Fruit fly (Drosophila melanogaster): Measurements from ENCODE around the gene CG33995.
A peak's percentile ranks its signal among the peaks of the same experiment; 100 is the strongest.

CG33995 gene

DNA sequence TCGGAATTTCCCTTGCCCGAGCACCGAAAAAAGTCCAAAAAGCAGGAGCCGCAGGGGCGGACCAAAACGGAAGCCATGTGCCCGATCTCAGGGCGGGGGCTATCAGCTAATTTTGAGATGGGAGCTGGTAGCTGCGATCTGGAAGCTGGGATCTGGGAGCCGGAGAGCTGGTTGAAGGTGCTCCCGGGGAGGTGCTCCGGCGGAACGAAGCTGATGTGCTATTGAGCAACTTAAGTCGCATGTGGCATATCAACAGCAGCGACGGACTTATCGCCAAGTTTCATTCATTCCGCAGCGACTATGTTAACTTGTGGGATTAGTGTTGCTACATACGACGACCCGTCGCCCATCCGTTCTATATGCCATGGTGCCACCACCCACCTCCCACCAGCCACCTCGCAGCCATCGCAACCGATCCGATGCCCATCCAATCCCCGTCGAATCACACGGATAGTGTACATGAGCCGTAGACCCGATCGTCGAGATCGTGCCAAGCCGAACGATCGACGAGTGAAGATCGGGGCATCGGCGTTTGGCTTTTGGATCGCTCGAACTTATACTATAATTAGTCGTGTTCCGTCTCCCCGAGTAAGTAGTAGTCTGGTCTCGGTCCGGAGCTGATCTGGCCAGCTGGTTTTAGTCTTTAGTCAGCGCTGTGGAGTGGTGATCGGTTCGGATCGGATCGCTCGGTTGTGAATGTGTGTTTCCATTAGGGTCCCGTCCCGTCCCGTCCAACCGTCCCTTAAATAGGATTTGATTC is 13.8 kb upstream of the CG33995 start, which contains the start of gene Col4a1 (continued):
- TF ChIP-seq crol (GFP tag; IDR thresholded peaks at IDR 0.05) (peak; percentile 63), bigmax (GFP tag; optimal IDR thresholded peaks at IDR 0.05) (no peak), Nf-YB (GFP tag; optimal IDR thresholded peaks at IDR 0.05) (peak; percentile 55), Usf (GFP tag; optimal IDR thresholded peaks at IDR 0.05) (no peak), Med (GFP tag) (peak; percentile 61), sug (tag; optimal IDR thresholded peaks at IDR 0.05) (peak; percentile 90), Optix (GFP tag; IDR thresholded peaks at IDR 0.05) (0 out of 3 replicates have a peak, but pooled peaks have one; percentile 22), CG18599 (GFP tag; optimal IDR thresholded peaks at IDR 0.05) (peak; percentile 11), CG34376 (GFP tag; optimal IDR thresholded peaks at IDR 0.05) (peak; percentile 97)

DNA sequence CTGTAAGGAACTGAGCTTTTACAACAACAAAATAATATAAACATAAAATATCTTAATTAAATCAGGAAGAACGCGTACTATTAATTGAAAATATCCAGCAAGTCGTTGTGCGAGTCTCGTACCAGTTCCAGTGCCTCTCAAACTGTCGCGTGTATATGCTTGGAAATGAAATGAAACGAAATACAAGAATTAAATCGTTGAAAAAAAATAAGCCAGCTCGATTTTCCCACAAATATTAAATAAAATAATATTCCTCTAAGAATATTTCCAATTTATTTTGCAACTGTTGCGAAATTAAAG is 13.3 kb upstream of the CG33995 start:
- TF ChIP-seq CG6654 (GFP tag; optimal IDR thresholded peaks at IDR 0.05) (peak; percentile 74), H2.0 (GFP tag; IDR thresholded peaks at IDR 0.05) (no peak), odd (GFP tag; optimal IDR thresholded peaks at IDR 0.05) (no peak), cad (GFP tag; optimal IDR thresholded peaks at IDR 0.05) (peak; percentile 55)

DNA sequence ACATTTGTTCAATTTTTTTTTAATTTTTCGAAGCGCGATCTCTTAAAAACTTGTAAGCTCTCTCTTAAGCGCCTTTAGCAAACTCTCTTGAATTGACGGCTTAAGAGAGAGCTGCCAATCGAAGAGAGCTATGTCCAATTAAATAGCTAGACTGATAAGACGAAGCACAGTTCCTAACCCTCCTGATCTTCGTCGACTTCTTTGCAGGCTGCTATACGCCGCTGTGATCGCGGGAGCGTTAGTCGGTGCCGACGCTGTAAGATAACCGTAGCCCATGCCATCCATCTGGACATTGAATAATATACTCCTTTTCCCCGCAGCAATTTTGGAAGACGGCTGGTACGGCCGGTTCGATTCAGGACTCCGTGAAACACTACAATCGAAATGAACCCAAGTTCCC is 12.5 kb upstream of the CG33995 start:
- TF ChIP-seq CG3163 (GFP tag; optimal IDR thresholded peaks at IDR 0.05), result peak; percentile 49
- TF ChIP-seq Trl (optimal IDR thresholded peaks at IDR 0.05), result peak in 1 of 2 experiments; percentile 26
- no peak for TF ChIP-seq Trl (GFP tag; optimal IDR thresholded peaks at IDR 0.05)
- TF ChIP-seq knrl (GFP tag; IDR thresholded peaks at IDR 0.05; ENCODE audit: partially characterized antibody), result no peak

DNA sequence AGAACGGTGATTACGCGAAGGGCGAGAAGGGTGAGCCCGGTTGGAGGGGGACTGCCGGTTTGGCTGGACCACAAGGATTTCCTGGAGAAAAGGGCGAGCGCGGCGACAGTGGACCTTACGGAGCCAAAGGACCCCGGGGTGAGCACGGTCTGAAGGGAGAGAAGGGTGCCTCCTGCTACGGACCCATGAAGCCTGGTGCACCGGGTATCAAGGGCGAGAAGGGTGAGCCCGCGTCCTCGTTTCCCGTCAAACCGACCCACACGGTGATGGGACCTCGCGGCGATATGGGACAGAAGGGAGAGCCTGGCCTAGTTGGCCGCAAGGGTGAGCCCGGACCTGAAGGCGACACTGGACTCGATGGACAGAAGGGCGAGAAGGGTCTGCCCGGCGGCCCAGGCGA is 11.7 kb upstream of the CG33995 start:
- TF ChIP-seq Ets65A (GFP tag) (peak; percentile 92), Med (GFP tag) (peak; percentile 32), ems (GFP tag; optimal IDR thresholded peaks at IDR 0.05) (no peak), Dp (GFP tag; optimal IDR thresholded peaks at IDR 0.05) (no peak)

DNA sequence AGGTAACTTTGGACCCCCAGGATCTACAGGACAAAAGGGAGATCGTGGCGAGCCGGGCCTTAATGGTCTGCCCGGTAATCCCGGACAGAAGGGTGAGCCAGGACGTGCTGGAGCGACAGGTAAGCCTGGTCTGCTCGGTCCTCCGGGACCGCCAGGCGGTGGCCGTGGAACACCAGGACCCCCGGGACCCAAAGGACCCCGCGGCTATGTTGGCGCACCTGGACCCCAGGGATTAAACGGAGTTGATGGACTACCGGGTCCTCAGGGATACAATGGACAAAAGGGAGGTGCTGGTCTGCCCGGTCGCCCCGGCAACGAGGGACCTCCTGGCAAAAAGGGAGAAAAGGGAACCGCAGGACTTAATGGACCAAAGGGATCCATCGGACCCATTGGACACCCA is 11.2 kb upstream of the CG33995 start:
- TF ChIP-seq Rfx (GFP tag; IDR thresholded peaks at IDR 0.05) (no peak), insv (GFP tag; optimal IDR thresholded peaks at IDR 0.05) (no peak), Hr39 (optimal IDR thresholded peaks at IDR 0.05) (peak; percentile 53)

DNA sequence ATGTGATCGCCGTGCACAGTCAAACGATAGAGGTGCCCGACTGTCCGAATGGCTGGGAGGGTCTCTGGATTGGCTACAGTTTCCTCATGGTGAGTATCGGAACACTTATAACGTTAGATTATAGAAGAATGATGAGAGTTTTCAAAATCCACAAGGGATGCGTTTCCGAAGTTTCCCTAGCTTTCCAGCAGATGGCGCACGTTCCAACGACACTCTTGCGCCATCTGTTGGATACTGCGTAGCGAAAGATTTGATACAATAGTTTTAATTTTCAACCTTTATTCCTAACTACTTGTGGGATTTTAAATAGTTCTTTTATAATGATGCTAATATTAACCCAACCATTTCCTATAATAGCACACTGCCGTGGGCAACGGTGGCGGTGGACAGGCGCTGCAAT is 7.0 kb upstream of the CG33995 start:
- TF ChIP-seq fd64A (GFP tag; optimal IDR thresholded peaks at IDR 0.05) (no peak), bigmax (GFP tag; optimal IDR thresholded peaks at IDR 0.05) (no peak), Pdp1 (GFP tag; optimal IDR thresholded peaks at IDR 0.05) (no peak), sens (GFP tag) (peak; percentile 44), bcd (GFP tag; optimal IDR thresholded peaks at IDR 0.05) (no peak), seq (GFP tag; IDR thresholded peaks at IDR 0.05) (no peak), salm (tag; optimal IDR thresholded peaks at IDR 0.05) (no peak), abd-A (tag; optimal IDR thresholded peaks at IDR 0.05) (no peak), CG13123 (GFP tag; optimal IDR thresholded peaks at IDR 0.05) (no peak), CG16813 (GFP tag; IDR thresholded peaks at IDR 0.05; ENCODE audit: partially characterized antibody) (no peak), D (optimal IDR thresholded peaks at IDR 0.05) (no peak), D (GFP tag; optimal IDR thresholded peaks at IDR 0.05) (no peak), CG10979 (tag; optimal IDR thresholded peaks at IDR 0.05) (peak; percentile 21), Deaf1 (tag; optimal IDR thresholded peaks at IDR 0.05) (no peak), CG6791 (GFP tag; IDR thresholded peaks at IDR 0.05; ENCODE audit: partially characterized antibody) (0 out of 3 replicates have a peak, but pooled peaks have one; percentile 5), sisA (GFP tag; IDR thresholded peaks at IDR 0.05) (0 out of 2 replicates have a peak, but pooled peaks have one; percentile 26), C15 (GFP tag; IDR thresholded peaks at IDR 0.05) (no peak), CG3163 (GFP tag; optimal IDR thresholded peaks at IDR 0.05) (no peak), HLH3B (GFP tag; IDR thresholded peaks at IDR 0.05) (peak; percentile 11; the same call in 1 of the 2 replicates), Abd-B (GFP tag; optimal IDR thresholded peaks at IDR 0.05) (no peak), bbx (GFP tag; IDR thresholded peaks at IDR 0.05; ENCODE audit: partially characterized antibody) (no peak), onecut (GFP tag; IDR thresholded peaks at IDR 0.05) (no peak), CTCF (GFP tag; optimal IDR thresholded peaks at IDR 0.05) (peak; percentile 91)

Data from whole organism, embryonic.